Worm (Caenorhabditis elegans) whole organism, young adult: ENCODE data around the gene C50E3.11.

ENCODE experiments used
- B0019.2 ChIP-seq: fragments of 200-800 bp; sonication (Bioruptor generic); conservative IDR thresholded peaks from 2 replicates; pipeline ENCODE4 v1.3.6; 2022; ENCODE audit warnings: missing genetic modification reagents, missing genetic modification characterization, missing compliant biosample characterization
- C06A6.2 ChIP-seq: fragments of 200-800 bp; sonication (Bioruptor generic); conservative IDR thresholded peaks from 2 replicates; pipeline ENCODE4 v1.3.6; 2022; ENCODE audit warnings: missing genetic modification characterization, missing compliant biosample characterization
- C17E4.6 ChIP-seq: fragments of 200-800 bp; sonication (Bioruptor generic); IDR thresholded peaks from 2 replicates; pipeline ENCODE4 v1.3.6; 2022; ENCODE audit warnings: missing genetic modification reagents, missing genetic modification characterization, missing compliant biosample characterization
- F10E7.11 ChIP-seq: sonication (generic microtip); optimal IDR thresholded peaks from 2 replicates; lab custom pipeline; 2017; ENCODE audit warnings: mild to moderate bottlenecking, missing genetic modification characterization, moderate library complexity, missing compliant biosample characterization
- F22D6.2 ChIP-seq: sonication (generic microtip); optimal IDR thresholded peaks from 2 replicates; lab custom pipeline; 2016; ENCODE audit warnings: mild to moderate bottlenecking, missing genetic modification characterization, missing compliant biosample characterization
- F23B12.7 ChIP-seq: sonication (generic microtip); optimal IDR thresholded peaks from 2 replicates; lab custom pipeline; 2017; ENCODE audit warnings: missing genetic modification characterization, mild to moderate bottlenecking, missing compliant biosample characterization, antibody characterized with exemption, moderate library complexity; ENCODE audit not compliant: insufficient read depth
- F52B5.7 ChIP-seq: sonication (generic microtip); optimal IDR thresholded peaks from 2 replicates; lab custom pipeline; 2016; ENCODE audit warnings: mild to moderate bottlenecking, missing genetic modification characterization, missing compliant biosample characterization
- F55B11.4 ChIP-seq: sonication (generic microtip); optimal IDR thresholded peaks from 2 replicates; lab custom pipeline; 2016; ENCODE audit warnings: missing compliant biosample characterization, missing genetic modification characterization, borderline replicate concordance; ENCODE audit not compliant: insufficient read depth
- F57A8.1 ChIP-seq: fragments of 200-800 bp; sonication (Bioruptor generic); optimal IDR thresholded peaks from 2 replicates; lab custom pipeline; 2018; ENCODE audit warnings: mild to moderate bottlenecking, missing genetic modification characterization, moderate library complexity, missing compliant biosample characterization
- T26A5.8 ChIP-seq: sonication (generic microtip); optimal IDR thresholded peaks from 2 replicates; lab custom pipeline; 2016; ENCODE audit warnings: missing genetic modification characterization, missing compliant biosample characterization
- ZK185.1 ChIP-seq: sonication (generic microtip); optimal IDR thresholded peaks from 2 replicates; lab custom pipeline; 2016; ENCODE audit warnings: mild to moderate bottlenecking, missing genetic modification characterization, missing compliant biosample characterization; ENCODE audit not compliant: poor library complexity, severe bottlenecking
- akir-1 ChIP-seq: fragments of 200-800 bp; sonication (Bioruptor generic); optimal IDR thresholded peaks from 2 replicates; lab custom pipeline; 2018; ENCODE audit warnings: mild to moderate bottlenecking, missing genetic modification characterization, moderate library complexity, missing compliant biosample characterization
- atf-7 ChIP-seq: sonication (generic microtip); optimal IDR thresholded peaks from 2 replicates; lab custom pipeline; 2017; ENCODE audit warnings: mild to moderate bottlenecking, missing genetic modification characterization, missing compliant biosample characterization
- attf-3 ChIP-seq: fragments of 200-800 bp; sonication (Bioruptor generic); conservative IDR thresholded peaks from 2 replicates; pipeline ENCODE4 v1.3.6; 2022; ENCODE audit warnings: missing genetic modification reagents, missing genetic modification characterization, missing compliant biosample characterization
- bed-1 ChIP-seq: fragments of 200-800 bp; sonication (Bioruptor generic); IDR thresholded peaks from 2 replicates; pipeline ENCODE4 v1.3.6; 2022; ENCODE audit warnings: missing genetic modification reagents, missing genetic modification characterization, missing compliant biosample characterization
- ccch-3 ChIP-seq: fragments of 200-800 bp; sonication (Bioruptor generic); optimal IDR thresholded peaks from 2 replicates; lab custom pipeline; 2018; ENCODE audit warnings: mild to moderate bottlenecking, missing genetic modification characterization, missing compliant biosample characterization
- ceh-27 ChIP-seq: fragments of 200-800 bp; sonication (Bioruptor generic); optimal IDR thresholded peaks from 2 replicates; lab custom pipeline; 2018; ENCODE audit warnings: mild to moderate bottlenecking, missing genetic modification characterization, moderate library complexity, missing compliant biosample characterization
- die-1 ChIP-seq: sonication (generic microtip); optimal IDR thresholded peaks from 2 replicates; lab custom pipeline; 2016; ENCODE audit warnings: missing genotype, mild to moderate bottlenecking, missing genetic modification characterization, missing compliant biosample characterization
- dox-1 ChIP-seq: fragments of 200-800 bp; sonication (Bioruptor generic); IDR thresholded peaks from 2 replicates; pipeline ENCODE4 v1.3.6; 2022; ENCODE audit warnings: missing genetic modification reagents, missing genetic modification characterization, missing compliant biosample characterization
- egl-44 ChIP-seq: fragments of 200-800 bp; sonication (Bioruptor generic); IDR thresholded peaks from 2 replicates; pipeline ENCODE4 v1.3.6; 2022; ENCODE audit warnings: missing genetic modification reagents, missing genetic modification characterization, missing compliant biosample characterization
- egrh-3 ChIP-seq: fragments of 200-800 bp; sonication (Bioruptor generic); IDR thresholded peaks from 2 replicates; pipeline ENCODE4 v1.3.6; 2022; ENCODE audit warnings: missing genetic modification reagents, missing genetic modification characterization, missing compliant biosample characterization
- ekl-4 ChIP-seq: fragments of 200-800 bp; sonication (Bioruptor generic); IDR thresholded peaks from 2 replicates; pipeline ENCODE4 v1.3.6; 2022; ENCODE audit warnings: missing genetic modification reagents, missing genetic modification characterization, missing compliant biosample characterization
- gei-17 ChIP-seq: fragments of 200-800 bp; sonication (Bioruptor generic); optimal IDR thresholded peaks from 2 replicates; lab custom pipeline; 2018; ENCODE audit warnings: mild to moderate bottlenecking, missing genetic modification characterization, missing compliant biosample characterization
- him-1 ChIP-seq: sonication (generic microtip); optimal IDR thresholded peaks from 2 replicates; lab custom pipeline; 2016; ENCODE audit warnings: missing genotype, missing genetic modification reagents, missing genetic modification characterization, missing compliant biosample characterization
- hmg-1.2 ChIP-seq: fragments of 200-800 bp; sonication (Bioruptor generic); IDR thresholded peaks from 2 replicates; pipeline ENCODE4 v1.3.6; 2022; ENCODE audit warnings: missing genetic modification reagents, missing genetic modification characterization, missing compliant biosample characterization
- hmg-20 ChIP-seq: fragments of 200-800 bp; sonication (Bioruptor generic); IDR thresholded peaks from 2 replicates; pipeline ENCODE4 v1.3.6; 2022; ENCODE audit warnings: missing genetic modification reagents, missing genetic modification characterization, missing compliant biosample characterization
- hsf-1 ChIP-seq: fragments of 200-800 bp; sonication (Bioruptor generic); IDR thresholded peaks from 2 replicates; pipeline ENCODE4 v1.3.6; 2022; ENCODE audit warnings: missing genetic modification reagents, missing genetic modification characterization, missing compliant biosample characterization
- lag-1 ChIP-seq: fragments of 200-800 bp; sonication (Bioruptor generic); IDR thresholded peaks from 2 replicates; pipeline ENCODE4 v1.3.6; 2022; ENCODE audit warnings: missing genetic modification reagents, missing genetic modification characterization, missing compliant biosample characterization
- lir-1 ChIP-seq: fragments of 200-800 bp; sonication (Bioruptor generic); conservative IDR thresholded peaks from 2 replicates; pipeline ENCODE4 v1.3.6; 2022; ENCODE audit warnings: missing genetic modification reagents, missing genetic modification characterization, missing compliant biosample characterization
- lsl-1 ChIP-seq: fragments of 200-800 bp; sonication (Bioruptor generic); optimal IDR thresholded peaks from 2 replicates; lab custom pipeline; 2018; ENCODE audit warnings: mild to moderate bottlenecking, missing genetic modification characterization, moderate library complexity, missing compliant biosample characterization
- madf-10 ChIP-seq: sonication (generic microtip); optimal IDR thresholded peaks from 2 replicates; lab custom pipeline; 2016; ENCODE audit warnings: mild to moderate bottlenecking, missing genetic modification characterization, missing compliant biosample characterization
- mcd-1 ChIP-seq: fragments of 200-800 bp; sonication (Bioruptor generic); IDR thresholded peaks from 2 replicates; pipeline ENCODE4 v1.3.6; 2022; ENCODE audit warnings: missing genetic modification reagents, missing genetic modification characterization, missing compliant biosample characterization
- nfyb-1 ChIP-seq: fragments of 200-800 bp; sonication (Bioruptor generic); IDR thresholded peaks from 2 replicates; pipeline ENCODE4 v1.3.6; 2022; ENCODE audit warnings: missing genetic modification reagents, missing genetic modification characterization, missing compliant biosample characterization
- nhr-120 ChIP-seq: fragments of 200-800 bp; sonication (Bioruptor generic); IDR thresholded peaks from 2 replicates; pipeline ENCODE4 v1.3.6; 2022; ENCODE audit warnings: missing genetic modification characterization, missing compliant biosample characterization
- nhr-27 ChIP-seq: fragments of 200-800 bp; sonication (Bioruptor generic); optimal IDR thresholded peaks from 2 replicates; lab custom pipeline; 2018; ENCODE audit warnings: mild to moderate bottlenecking, missing genetic modification characterization, moderate library complexity, missing compliant biosample characterization
- pbrm-1 ChIP-seq: fragments of 200-800 bp; sonication (Bioruptor generic); IDR thresholded peaks from 2 replicates; pipeline ENCODE4 v1.3.6; 2022; ENCODE audit warnings: missing genetic modification reagents, missing genetic modification characterization, missing compliant biosample characterization
- pha-4 ChIP-seq: fragments of 150-350 bp; sonication (generic microtip); optimal IDR thresholded peaks from 2 replicates; lab custom pipeline; 2014; ENCODE audit warnings: missing biosample characterization, missing genetic modification reagents, missing genetic modification characterization
- rpc-1 ChIP-seq, 2 experiments: fragments of 150-350 bp in 1 of 2; sonication (generic microtip) in 1 of 2; optimal IDR thresholded peaks; 2 replicates each; lab custom pipeline; 2014 to 2018; ENCODE audit warnings: missing biosample characterization in 1 of 2, missing genetic modification characterization in 1 of 2, missing genetic modification reagents in 1 of 2, missing genotype in 1 of 2
- sdz-38 ChIP-seq: sonication (generic microtip); optimal IDR thresholded peaks from 2 replicates; lab custom pipeline; 2016; ENCODE audit warnings: missing genotype, missing genetic modification characterization, missing compliant biosample characterization
- sptf-2 ChIP-seq: fragments of 200-800 bp; sonication (Bioruptor generic); optimal IDR thresholded peaks from 2 replicates; lab custom pipeline; 2018; ENCODE audit warnings: mild to moderate bottlenecking, missing genetic modification characterization, missing compliant biosample characterization
- xnd-1 ChIP-seq: sonication (generic microtip); optimal IDR thresholded peaks from 2 replicates; lab custom pipeline; 2016; ENCODE audit warnings: missing genotype, missing genetic modification reagents, missing genetic modification characterization, missing compliant biosample characterization
- zim-3 ChIP-seq: sonication (generic microtip); optimal IDR thresholded peaks from 2 replicates; lab custom pipeline; 2017; ENCODE audit warnings: mild to moderate bottlenecking, missing genetic modification characterization, moderate library complexity, missing compliant biosample characterization

Gene C50E3.11

ce11 chrV:7601443-7601842 is 1.8 kb downstream of the C50E3.11 start, which contains the start of gene scl-26:
Gene scl-26, minus strand, starts transcription at chrV:7601543.
- no peak for TF ChIP-seq F10E7.11
- no peak for TF ChIP-seq F55B11.4 (tag; lab: Kevin White, UChicago)
- no peak for TF ChIP-seq egl-44 (GFP tag; lab: Robert Waterston, UW)
- no peak for TF ChIP-seq C06A6.2 (GFP tag; lab: Robert Waterston, UW)
- TF ChIP-seq B0019.2 (GFP tag; lab: Robert Waterston, UW) = no peak
- TF ChIP-seq hsf-1 (GFP tag; lab: Robert Waterston, UW) = no peak
- no peak for TF ChIP-seq pbrm-1 (GFP tag; lab: Robert Waterston, UW)
- no peak for TF ChIP-seq madf-10 (tag; lab: Kevin White, UChicago)
- no peak for TF ChIP-seq F23B12.7
- TF ChIP-seq egrh-3 (GFP tag; lab: Robert Waterston, UW) = no peak
- no peak for TF ChIP-seq C17E4.6 (GFP tag; lab: Robert Waterston, UW)
- no peak for TF ChIP-seq ekl-4 (GFP tag; lab: Robert Waterston, UW)
- TF ChIP-seq hmg-20 (GFP tag; lab: Robert Waterston, UW) = no peak
- no peak for TF ChIP-seq nfyb-1 (GFP tag; lab: Robert Waterston, UW)
- TF ChIP-seq attf-3 (GFP tag; lab: Robert Waterston, UW) = no peak

- no peak for TF ChIP-seq F57A8.1
- no peak for TF ChIP-seq F23B12.7
- no peak for TF ChIP-seq egl-44 (GFP tag; lab: Robert Waterston, UW)
- no peak for TF ChIP-seq ccch-3 (GFP tag; lab: Kevin White, UChicago)
- TF ChIP-seq atf-7 = no peak
- TF ChIP-seq mcd-1 = no peak
- no peak for TF ChIP-seq F52B5.7 (tag; lab: Kevin White, UChicago)
- TF ChIP-seq C06A6.2 (GFP tag; lab: Robert Waterston, UW) = no peak
- no peak for TF ChIP-seq bed-1
- no peak for TF ChIP-seq ZK185.1 (tag; lab: Kevin White, UChicago)
- no peak for TF ChIP-seq akir-1 (GFP tag; lab: Kevin White, UChicago)
- TF ChIP-seq xnd-1 (tag; lab: Kevin White, UChicago) = no peak
- no peak for TF ChIP-seq gei-17 (GFP tag; lab: Kevin White, UChicago)
- no peak for TF ChIP-seq sptf-2
- TF ChIP-seq C17E4.6 (GFP tag; lab: Robert Waterston, UW) = no peak
- TF ChIP-seq lir-1 (GFP tag; lab: Robert Waterston, UW) = no peak
- no peak for TF ChIP-seq zim-3 (tag; lab: Kevin White, UChicago)
- no peak for TF ChIP-seq ceh-27 (GFP tag; lab: Kevin White, UChicago)
Measured at ce11 chrV:7600149-7600548, 3.1 kb downstream of the C50E3.11 start, which contains the start of gene C50E3.9. Gene C50E3.9, minus strand, starts transcription at chrV:7600249.

- TF ChIP-seq F22D6.2 (no peak), him-1 (tag; lab: Kevin White, UChicago) (no peak), hmg-1.2 (GFP tag; lab: Robert Waterston, UW) (no peak), ccch-3 (GFP tag; lab: Kevin White, UChicago) (no peak), lsl-1 (GFP tag; lab: Kevin White, UChicago) (no peak), sdz-38 (tag; lab: Kevin White, UChicago) (no peak), lir-1 (GFP tag; lab: Robert Waterston, UW) (no peak), dox-1 (GFP tag; lab: Robert Waterston, UW) (no peak), lag-1 (no peak), pha-4 (tag; lab: Kevin White, UChicago) (no peak), nhr-27 (tag; lab: Kevin White, UChicago) (no peak), T26A5.8 (tag; lab: Kevin White, UChicago) (no peak), rpc-1 (optimal IDR thresholded peaks at IDR 0.05; lab: Kevin White, UChicago) (no peak), rpc-1 (tag; optimal IDR thresholded peaks at IDR 0.05; lab: Kevin White, UChicago) (no peak), nhr-120 (GFP tag; lab: Robert Waterston, UW) (no peak), die-1 (tag; lab: Kevin White, UChicago) (no peak)
Measured at ce11 chrV:7598269-7598668, 5.0 kb downstream of the C50E3.11 start, which contains the start of gene C50E3.7. Gene C50E3.7, minus strand, starts transcription at chrV:7598369.
